Fruit fly (Drosophila melanogaster) whole organism, embryonic: ENCODE data around the gene CG13047.

Experiments
- CG10267 ChIP-seq: fragments of 200-800 bp; sonication (Bioruptor generic); optimal IDR thresholded peaks from 2 replicates; lab custom pipeline; 2018; ENCODE audit warnings: missing biosample characterization, mild to moderate bottlenecking, missing genetic modification characterization, moderate library complexity
- CG10462 ChIP-seq: fragments of 200-800 bp; sonication (Bioruptor generic); optimal IDR thresholded peaks from 2 replicates; lab custom pipeline; 2016; ENCODE audit warnings: missing biosample characterization, missing genetic modification characterization
- CG14710 ChIP-seq: fragments of 200-800 bp; sonication (Bioruptor generic); optimal IDR thresholded peaks from 3 replicates; lab custom pipeline; 2019; ENCODE audit warnings: missing biosample characterization, mild to moderate bottlenecking, missing genetic modification characterization, moderate library complexity
- CG1529 ChIP-seq: fragments of 200-800 bp; sonication (Bioruptor generic); optimal IDR thresholded peaks from 3 replicates; lab custom pipeline; 2018; ENCODE audit warnings: missing biosample characterization, missing genetic modification characterization
- CG1647 ChIP-seq: fragments of 200-800 bp; sonication (Bioruptor generic); optimal IDR thresholded peaks from 3 replicates; lab custom pipeline; 2016; ENCODE audit warnings: missing biosample characterization, missing genetic modification characterization
- CG2120 ChIP-seq: fragments of 200-800 bp; sonication (Bioruptor generic); optimal IDR thresholded peaks from 3 replicates; lab custom pipeline; 2016; ENCODE audit warnings: missing biosample characterization, missing genetic modification characterization
- CG2199 ChIP-seq: fragments of 200-800 bp; sonication (Bioruptor generic); IDR thresholded peaks from 3 replicates; pipeline ENCODE4 v1.3.6; 2022; ENCODE audit warnings: missing biosample characterization, missing genetic modification characterization
- CG31224 ChIP-seq: fragments of 200-800 bp; sonication (Bioruptor generic); IDR thresholded peaks from 2 replicates; pipeline ENCODE4 v1.3.6; 2022; ENCODE audit warnings: missing biosample characterization, missing genetic modification characterization
- CG3995 ChIP-seq: fragments of 200-800 bp; sonication (Bioruptor generic); optimal IDR thresholded peaks from 3 replicates; lab custom pipeline; 2016; ENCODE audit warnings: missing biosample characterization, missing genetic modification characterization
- CG42726 ChIP-seq: fragments of 200-800 bp; sonication (Bioruptor generic); IDR thresholded peaks from 2 replicates; pipeline ENCODE4 v1.3.6; 2022; ENCODE audit warnings: missing biosample characterization, missing genetic modification characterization; ENCODE audit not compliant: partially characterized antibody
- CG6654 ChIP-seq: fragments of 200-800 bp; sonication (Bioruptor generic); optimal IDR thresholded peaks from 2 replicates; lab custom pipeline; 2017; ENCODE audit warnings: missing biosample characterization, mild to moderate bottlenecking, missing genetic modification characterization
- CG6683 ChIP-seq: fragments of 200-800 bp; sonication (Bioruptor generic); optimal IDR thresholded peaks from 2 replicates; lab custom pipeline; 2017; ENCODE audit warnings: missing biosample characterization, mild to moderate bottlenecking, missing genetic modification characterization, missing genetic modification reagents
- CG8388 ChIP-seq: fragments of 200-800 bp; sonication (Bioruptor generic); optimal IDR thresholded peaks from 2 replicates; lab custom pipeline; 2019; ENCODE audit warnings: missing biosample characterization, mild to moderate bottlenecking, missing genetic modification characterization, moderate library complexity
- CG8478 ChIP-seq: fragments of >200 bp; optimal IDR thresholded peaks from 2 replicates; lab custom pipeline; 2018
- CG8944 ChIP-seq: fragments of 200-800 bp; sonication (Bioruptor generic); optimal IDR thresholded peaks from 3 replicates; lab custom pipeline; 2016; ENCODE audit warnings: missing biosample characterization, missing genetic modification characterization
- CG9215 ChIP-seq: fragments of 200-800 bp; sonication (Bioruptor generic); IDR thresholded peaks from 2 replicates; pipeline ENCODE4 v1.3.6; 2022; ENCODE audit warnings: missing biosample characterization, missing genetic modification characterization
- Fer3 ChIP-seq: fragments of 200-800 bp; sonication (Bioruptor generic); optimal IDR thresholded peaks from 2 replicates; lab custom pipeline; 2018; ENCODE audit warnings: missing biosample characterization, mild to moderate bottlenecking, missing genetic modification characterization, moderate library complexity
- Gug ChIP-seq: fragments of 200-800 bp; sonication (Bioruptor generic); IDR thresholded peaks from 4 replicates; pipeline ENCODE4 v1.3.6; 2022; ENCODE audit warnings: missing biosample characterization, missing genetic modification characterization
- HmgD ChIP-seq: fragments of 200-800 bp; sonication (Bioruptor generic); optimal IDR thresholded peaks from 3 replicates; lab custom pipeline; 2016; ENCODE audit warnings: missing biosample characterization, missing genetic modification characterization
- Hr3 ChIP-seq: fragments of 200-800 bp; sonication (Bioruptor generic); optimal IDR thresholded peaks from 3 replicates; lab custom pipeline; 2016; ENCODE audit warnings: missing biosample characterization, missing genetic modification characterization
- MBD-R2 ChIP-seq: fragments of 200-800 bp; sonication (Bioruptor generic); IDR thresholded peaks from 2 replicates; pipeline ENCODE4 v1.3.6; 2022; ENCODE audit warnings: missing biosample characterization, missing genetic modification characterization
- NFAT ChIP-seq: fragments of 200-800 bp; sonication (Bioruptor generic); IDR thresholded peaks from 2 replicates; pipeline ENCODE4 v1.3.6; 2022; ENCODE audit warnings: missing biosample characterization, missing genetic modification characterization
- Nf-YC ChIP-seq: fragments of 200-800 bp; optimal IDR thresholded peaks from 3 replicates; lab custom pipeline; 2019; ENCODE audit warnings: missing biosample characterization, mild to moderate bottlenecking, missing genetic modification characterization, moderate library complexity
- Oaz ChIP-seq: fragments of 200-800 bp; sonication (Bioruptor generic); IDR thresholded peaks from 2 replicates; pipeline ENCODE4 v1.3.6; 2022; ENCODE audit warnings: missing biosample characterization, missing genetic modification characterization
- Ravus ChIP-seq: fragments of 200-800 bp; sonication (Bioruptor generic); IDR thresholded peaks from 2 replicates; pipeline ENCODE4 v1.3.6; 2022; ENCODE audit warnings: missing biosample characterization, missing genetic modification characterization
- Scr ChIP-seq: fragments of 200-800 bp; sonication (Bioruptor generic); IDR thresholded peaks from 2 replicates; pipeline ENCODE4 v1.3.6; 2022; ENCODE audit warnings: missing biosample characterization, missing genetic modification characterization; ENCODE audit not compliant: partially characterized antibody
- Trl ChIP-seq, 3 experiments: fragments of >200 bp in 2 of 3; fragments of 200-800 bp in 1 of 3; sonication (Bioruptor generic) in 1 of 3; optimal IDR thresholded peaks; 2 replicates in 1 of 3; 3 replicates in 2 of 3; lab custom pipeline; 2016 to 2017; ENCODE audit warnings: missing biosample characterization in 1 of 3, missing genetic modification characterization in 1 of 3
- Xrp1 ChIP-seq: fragments of 200-800 bp; sonication (Bioruptor generic); IDR thresholded peaks from 2 replicates; pipeline ENCODE4 v1.3.6; 2022; ENCODE audit warnings: missing biosample characterization, missing genetic modification characterization
- ara ChIP-seq: fragments of 200-800 bp; sonication (Bioruptor generic); IDR thresholded peaks from 2 replicates; pipeline ENCODE4 v1.3.6; 2022; ENCODE audit warnings: missing biosample characterization, missing genetic modification characterization
- bcd ChIP-seq: fragments of 200-800 bp; sonication (Bioruptor generic); optimal IDR thresholded peaks from 2 replicates; lab custom pipeline; 2017; ENCODE audit warnings: missing biosample characterization, mild to moderate bottlenecking, missing genetic modification characterization
- cas ChIP-seq: fragments of 200-800 bp; sonication (Bioruptor generic); IDR thresholded peaks from 2 replicates; pipeline ENCODE4 v1.3.6; 2022; ENCODE audit warnings: missing biosample characterization, missing genetic modification characterization
- dmrt99B ChIP-seq: fragments of 200-800 bp; sonication (Bioruptor generic); optimal IDR thresholded peaks from 2 replicates; lab custom pipeline; 2018; ENCODE audit warnings: missing biosample characterization, mild to moderate bottlenecking, missing genetic modification characterization, moderate library complexity
- fu2 ChIP-seq: fragments of 200-800 bp; sonication (Bioruptor generic); optimal IDR thresholded peaks from 2 replicates; lab custom pipeline; 2016; ENCODE audit warnings: missing biosample characterization, missing genetic modification characterization
- her ChIP-seq: fragments of 200-800 bp; sonication (Bioruptor generic); optimal IDR thresholded peaks from 2 replicates; lab custom pipeline; 2016; ENCODE audit warnings: missing biosample characterization, missing genetic modification characterization
- hth ChIP-seq: fragments of >200 bp; optimal IDR thresholded peaks from 2 replicates; lab custom pipeline; 2017; ENCODE audit warnings: inconsistent platforms
- ind ChIP-seq: fragments of 200-800 bp; sonication (Bioruptor generic); optimal IDR thresholded peaks from 3 replicates; lab custom pipeline; 2016; ENCODE audit warnings: missing biosample characterization, missing genetic modification characterization
- insv ChIP-seq, 2 experiments: fragments of 200-800 bp; sonication (Bioruptor generic); optimal IDR thresholded peaks; 3 replicates each; lab custom pipeline; 2016 to 2018; ENCODE audit warnings: missing biosample characterization in 2 of 2, missing genetic modification characterization in 2 of 2
- jumu ChIP-seq: fragments of 200-800 bp; sonication (Bioruptor generic); optimal IDR thresholded peaks from 3 replicates; lab custom pipeline; 2016; ENCODE audit warnings: missing biosample characterization, missing genetic modification characterization
- nau ChIP-seq: fragments of 200-800 bp; sonication (Bioruptor generic); optimal IDR thresholded peaks from 3 replicates; lab custom pipeline; 2017; ENCODE audit warnings: missing biosample characterization, mild to moderate bottlenecking, missing genetic modification characterization, missing genetic modification reagents
- nmo ChIP-seq: fragments of 200-800 bp; sonication (Bioruptor generic); optimal IDR thresholded peaks from 2 replicates; lab custom pipeline; 2018; ENCODE audit warnings: missing biosample characterization, mild to moderate bottlenecking, missing genetic modification characterization, moderate library complexity
- oc ChIP-seq: fragments of 200-800 bp; sonication (Bioruptor generic); optimal IDR thresholded peaks from 2 replicates; lab custom pipeline; 2018; ENCODE audit warnings: missing biosample characterization, mild to moderate bottlenecking, missing genetic modification characterization, moderate library complexity
- phol ChIP-seq: fragments of 200-800 bp; sonication (Bioruptor generic); optimal IDR thresholded peaks from 3 replicates; lab custom pipeline; 2018; ENCODE audit warnings: missing biosample characterization, mild to moderate bottlenecking, missing genetic modification characterization, moderate library complexity
- psq ChIP-seq: fragments of 200-800 bp; sonication (Bioruptor generic); optimal IDR thresholded peaks from 2 replicates; lab custom pipeline; 2017; ENCODE audit warnings: missing biosample characterization, missing genetic modification characterization
- pzg ChIP-seq: fragments of 200-800 bp; sonication (Bioruptor generic); optimal IDR thresholded peaks from 3 replicates; lab custom pipeline; 2018; ENCODE audit warnings: missing biosample characterization, mild to moderate bottlenecking, missing genetic modification characterization, moderate library complexity
- ranshi ChIP-seq: fragments of 200-800 bp; sonication (Bioruptor generic); IDR thresholded peaks from 2 replicates; pipeline ENCODE4 v1.3.6; 2022; ENCODE audit warnings: missing biosample characterization, missing genetic modification characterization
- repo ChIP-seq: fragments of 200-800 bp; sonication (Bioruptor generic); optimal IDR thresholded peaks from 2 replicates; lab custom pipeline; 2016; ENCODE audit warnings: missing biosample characterization, missing genetic modification characterization
- scrt ChIP-seq: fragments of 200-800 bp; sonication (Bioruptor generic); optimal IDR thresholded peaks from 2 replicates; lab custom pipeline; 2018; ENCODE audit warnings: missing biosample characterization, mild to moderate bottlenecking, missing genetic modification characterization, moderate library complexity
- sima ChIP-seq: fragments of 200-800 bp; sonication (Bioruptor generic); optimal IDR thresholded peaks from 2 replicates; lab custom pipeline; 2016; ENCODE audit warnings: missing biosample characterization, missing genetic modification characterization
- slbo ChIP-seq: fragments of 200-800 bp; sonication (Bioruptor generic); IDR thresholded peaks from 2 replicates; pipeline ENCODE4 v1.3.6; 2022; ENCODE audit warnings: missing biosample characterization, missing genetic modification characterization
- so ChIP-seq: fragments of 200-800 bp; sonication (Bioruptor generic); IDR thresholded peaks from 3 replicates; pipeline ENCODE4 v1.3.6; 2022; ENCODE audit warnings: missing biosample characterization, missing genetic modification characterization
- z ChIP-seq: fragments of 200-800 bp; sonication (Bioruptor generic); IDR thresholded peaks from 3 replicates; pipeline ENCODE4 v1.3.6; 2022; ENCODE audit warnings: missing biosample characterization, missing genetic modification characterization

Gene CG13047

DNA sequence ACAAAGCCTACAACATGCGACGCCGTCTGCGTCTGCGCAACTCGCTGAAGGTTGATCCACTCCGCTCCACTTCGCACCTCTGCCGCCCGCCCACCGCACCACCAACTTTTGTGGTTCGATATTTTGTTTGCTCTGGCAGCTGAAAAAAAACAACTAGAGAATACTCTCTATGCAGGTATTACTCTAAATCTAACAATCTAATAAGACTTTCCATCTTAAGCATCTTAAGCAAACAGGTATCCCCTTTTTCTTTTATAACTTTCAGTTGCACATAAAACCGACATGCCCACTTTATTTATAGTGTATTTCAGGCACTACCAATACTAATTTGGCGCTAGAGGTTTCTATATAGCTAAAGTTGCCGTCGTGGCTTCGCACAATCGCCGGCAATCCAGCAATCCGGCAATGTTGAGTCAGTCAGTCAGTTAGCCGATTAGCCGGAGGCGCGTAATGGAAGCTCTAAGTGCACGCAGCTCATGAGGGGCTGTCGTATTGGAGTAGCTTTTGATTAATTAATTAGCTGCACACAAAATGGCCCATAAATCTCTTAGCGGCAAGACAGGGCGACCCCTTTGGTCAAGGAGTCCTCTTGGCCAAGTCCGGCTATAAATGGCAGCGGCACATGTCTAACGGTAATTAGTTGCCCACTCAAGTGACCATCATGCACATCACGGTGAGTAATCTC, 43.2 kb upstream of the CG13047 start, which contains the start of gene CG13058 (continued):
- TF ChIP-seq CG9215 (GFP tag; lab: Robert Waterston, UW) (peak; percentile 18; the same call in 1 of the 2 replicates), scrt (GFP tag; lab: Kevin White, UChicago) (peak; percentile 37), fu2 (GFP tag; lab: Kevin White, UChicago) (peak; percentile 47), ara (no peak), so (GFP tag; lab: Robert Waterston, UW) (peak; percentile 89), nmo (GFP tag; lab: Kevin White, UChicago) (peak; percentile 30), Xrp1 (GFP tag; lab: Robert Waterston, UW) (no peak; the same call in 1 of the 2 replicates), pzg (GFP tag; lab: Kevin White, UChicago) (no peak), nau (GFP tag; lab: Kevin White, UChicago) (peak; percentile 56), phol (no peak), HmgD (GFP tag; lab: Kevin White, UChicago) (no peak), CG1647 (GFP tag; lab: Kevin White, UChicago) (peak; percentile 44), CG1529 (no peak), CG2199 (GFP tag; lab: Robert Waterston, UW) (no peak), ind (GFP tag; lab: Kevin White, UChicago) (peak; percentile 50), CG6683 (GFP tag; lab: Kevin White, UChicago) (no peak), z (GFP tag; lab: Robert Waterston, UW) (no peak), CG31224 (GFP tag; lab: Robert Waterston, UW) (no peak), repo (no peak), CG3995 (GFP tag; lab: Kevin White, UChicago) (no peak), sima (no peak), Ravus (no peak; the same call in 1 of the 2 replicates), CG10267 (no peak), CG6654 (no peak), MBD-R2 (GFP tag; lab: Robert Waterston, UW) (peak; percentile 48), CG8388 (no peak), Hr3 (GFP tag; lab: Kevin White, UChicago) (peak; percentile 48), hth (lab: Kevin White, UChicago) (no peak), her (GFP tag; lab: Kevin White, UChicago) (peak; percentile 2), Fer3 (tag; lab: Kevin White, UChicago) (peak; percentile 59), ranshi (GFP tag; lab: Robert Waterston, UW) (peak; percentile 73), CG2120 (peak; percentile 77), Trl (optimal IDR thresholded peaks at IDR 0.05; lab: Kevin White, UChicago) (no peak), Trl (GFP tag; optimal IDR thresholded peaks at IDR 0.05; lab: Kevin White, UChicago) (no peak), CG8478 (no peak), Oaz (GFP tag; lab: Robert Waterston, UW) (peak; percentile 66), CG14710 (tag; lab: Kevin White, UChicago) (no peak), bcd (GFP tag; lab: Kevin White, UChicago) (peak; percentile 37), cas (GFP tag; lab: Robert Waterston, UW) (no peak), slbo (GFP tag; lab: Robert Waterston, UW) (peak; percentile 79), Scr (GFP tag; lab: Robert Waterston, UW) (no peak), Gug (GFP tag; lab: Robert Waterston, UW) (no peak), jumu (GFP tag; lab: Kevin White, UChicago) (no peak), dmrt99B (tag; lab: Kevin White, UChicago) (peak; percentile 77), psq (GFP tag; lab: Kevin White, UChicago) (no peak), NFAT (GFP tag; lab: Robert Waterston, UW) (no peak), CG10462 (GFP tag; lab: Kevin White, UChicago) (no peak), oc (tag; lab: Kevin White, UChicago) (no peak), Nf-YC (tag; lab: Kevin White, UChicago) (no peak), CG8944 (GFP tag; lab: Kevin White, UChicago) (peak; percentile 36), CG42726 (no peak), insv (GFP tag; optimal IDR thresholded peaks at IDR 0.05; lab: Kevin White, UChicago) (no peak)
